Fruit fly (Drosophila melanogaster) whole organism, embryonic: ENCODE measurements around the gene CG5966.

ENCODE experiments used
- Antp ChIP-seq: fragments of 200-800 bp; sonication (Bioruptor generic); optimal IDR thresholded peaks from 3 replicates; lab custom pipeline; 2016; ENCODE audit warnings: missing biosample characterization, missing genetic modification characterization
- Asciz ChIP-seq: fragments of 200-800 bp; sonication (Bioruptor generic); optimal IDR thresholded peaks from 2 replicates; lab custom pipeline; 2017; ENCODE audit warnings: missing biosample characterization, mild to moderate bottlenecking, missing genetic modification characterization, missing genetic modification reagents
- CG10543 ChIP-seq: fragments of 200-800 bp; sonication (Bioruptor generic); optimal IDR thresholded peaks from 3 replicates; lab custom pipeline; 2017; ENCODE audit warnings: missing biosample characterization, mild to moderate bottlenecking, missing genetic modification characterization, moderate library complexity
- CG11398 ChIP-seq: fragments of 200-800 bp; sonication (Bioruptor generic); optimal IDR thresholded peaks from 2 replicates; lab custom pipeline; 2016; ENCODE audit warnings: missing biosample characterization, missing genetic modification characterization
- CG11456 ChIP-seq: fragments of 200-800 bp; sonication (Bioruptor generic); IDR thresholded peaks from 3 replicates; pipeline ENCODE4 v1.3.6; 2022; ENCODE audit warnings: missing biosample characterization, missing genetic modification characterization
- CG12071 ChIP-seq: fragments of 200-800 bp; sonication (Bioruptor generic); optimal IDR thresholded peaks from 3 replicates; lab custom pipeline; 2018; ENCODE audit warnings: missing biosample characterization, mild to moderate bottlenecking, missing genetic modification characterization
- CG12769 ChIP-seq: fragments of 200-800 bp; sonication (Bioruptor generic); optimal IDR thresholded peaks from 2 replicates; lab custom pipeline; 2019; ENCODE audit warnings: missing biosample characterization, mild to moderate bottlenecking, missing genetic modification characterization, moderate library complexity
- CG13287 ChIP-seq: fragments of 200-800 bp; sonication (Bioruptor generic); IDR thresholded peaks from 2 replicates; pipeline ENCODE4 v1.3.6; 2022; ENCODE audit warnings: missing biosample characterization, missing genetic modification characterization; ENCODE audit not compliant: partially characterized antibody
- CG15514 ChIP-seq: fragments of 200-800 bp; sonication (Bioruptor generic); optimal IDR thresholded peaks from 3 replicates; lab custom pipeline; 2017; ENCODE audit warnings: missing biosample characterization, missing genetic modification characterization, mild to moderate bottlenecking, moderate library complexity, missing genetic modification reagents
- CG17361 ChIP-seq: fragments of 200-800 bp; sonication (Bioruptor generic); IDR thresholded peaks from 3 replicates; pipeline ENCODE4 v1.3.6; 2022; ENCODE audit warnings: missing biosample characterization, missing genetic modification characterization
- CG18764 ChIP-seq: fragments of 200-800 bp; sonication (Bioruptor generic); optimal IDR thresholded peaks from 3 replicates; lab custom pipeline; 2016; ENCODE audit warnings: missing biosample characterization, missing genetic modification characterization
- CG2202 ChIP-seq: fragments of 200-800 bp; sonication (Bioruptor generic); optimal IDR thresholded peaks from 2 replicates; lab custom pipeline; 2018; ENCODE audit warnings: missing biosample characterization, mild to moderate bottlenecking, missing genetic modification characterization
- CG2889 ChIP-seq: fragments of 200-800 bp; sonication (Bioruptor generic); IDR thresholded peaks from 3 replicates; pipeline ENCODE4 v1.3.6; 2022; ENCODE audit warnings: missing biosample characterization, missing genetic modification characterization
- CG30020 ChIP-seq: fragments of 200-800 bp; optimal IDR thresholded peaks from 2 replicates; lab custom pipeline; 2019; ENCODE audit warnings: missing biosample characterization, mild to moderate bottlenecking, missing genetic modification characterization, moderate library complexity
- CG31441 ChIP-seq: fragments of 200-800 bp; sonication (Bioruptor generic); IDR thresholded peaks from 2 replicates; pipeline ENCODE4 v1.3.6; 2022; ENCODE audit warnings: missing biosample characterization, missing genetic modification characterization
- CG3838 ChIP-seq: fragments of 200-800 bp; sonication (Bioruptor generic); optimal IDR thresholded peaks from 3 replicates; lab custom pipeline; 2016; ENCODE audit warnings: missing biosample characterization, missing genetic modification characterization
- CG8359 ChIP-seq: fragments of 200-800 bp; sonication (Bioruptor generic); optimal IDR thresholded peaks from 2 replicates; lab custom pipeline; 2017; ENCODE audit warnings: missing biosample characterization, mild to moderate bottlenecking, missing genetic modification characterization, borderline replicate concordance
- CG9437 ChIP-seq: fragments of 200-800 bp; sonication (Bioruptor generic); optimal IDR thresholded peaks from 2 replicates; lab custom pipeline; 2018; ENCODE audit warnings: missing biosample characterization, mild to moderate bottlenecking, missing genetic modification characterization
- CG9932 ChIP-seq: fragments of 200-800 bp; sonication (Bioruptor generic); IDR thresholded peaks from 2 replicates; pipeline ENCODE4 v1.3.6; 2022; ENCODE audit warnings: missing biosample characterization, missing genetic modification characterization
- D ChIP-seq, 2 experiments: fragments of 200-800 bp in 1 of 2; fragments of >200 bp in 1 of 2; sonication (Bioruptor generic) in 1 of 2; optimal IDR thresholded peaks; 2 replicates in 1 of 2; 3 replicates in 1 of 2; lab custom pipeline; 2017; ENCODE audit warnings: mild to moderate bottlenecking in 1 of 2, missing biosample characterization in 1 of 2, missing genetic modification characterization in 1 of 2, missing genetic modification reagents in 1 of 2
- Dfd ChIP-seq, 2 experiments: fragments of >200 bp; optimal IDR thresholded peaks; 2 replicates each; lab custom pipeline; 2017; ENCODE audit warnings: missing biosample characterization in 2 of 2, missing genetic modification characterization in 2 of 2
- Ets97D ChIP-seq: fragments of 200-800 bp; sonication (Bioruptor generic); optimal IDR thresholded peaks from 3 replicates; lab custom pipeline; 2016; ENCODE audit warnings: missing biosample characterization, missing genetic modification characterization
- Hand ChIP-seq: fragments of 200-800 bp; sonication (Bioruptor generic); optimal IDR thresholded peaks from 2 replicates; lab custom pipeline; 2017; ENCODE audit warnings: mild to moderate bottlenecking, missing biosample characterization, missing genetic modification reagents, missing genetic modification characterization
- NK7.1 ChIP-seq: fragments of 200-800 bp; sonication (Bioruptor generic); optimal IDR thresholded peaks from 3 replicates; lab custom pipeline; 2016; ENCODE audit warnings: missing biosample characterization, missing genetic modification characterization
- Neu2 ChIP-seq: fragments of 200-800 bp; sonication (Bioruptor generic); optimal IDR thresholded peaks from 3 replicates; lab custom pipeline; 2016; ENCODE audit warnings: missing biosample characterization, missing genetic modification characterization, borderline replicate concordance
- Nf-YB ChIP-seq: fragments of 200-800 bp; sonication (Bioruptor generic); optimal IDR thresholded peaks from 3 replicates; lab custom pipeline; 2019; ENCODE audit warnings: missing biosample characterization, mild to moderate bottlenecking, missing genetic modification characterization, moderate library complexity
- Stat92E ChIP-seq, 3 experiments: fragments of >200 bp in 2 of 3; fragments of 200-800 bp in 1 of 3; sonication (Bioruptor generic) in 1 of 3; optimal IDR thresholded peaks; 2 replicates each; lab custom pipeline; 2017 to 2019; ENCODE audit warnings: missing biosample characterization in 3 of 3, missing genetic modification characterization in 3 of 3, mild to moderate bottlenecking in 1 of 3, moderate library complexity in 1 of 3
- Tbp ChIP-seq: fragments of >200 bp; optimal IDR thresholded peaks from 2 replicates; lab custom pipeline; 2018; ENCODE audit warnings: missing biosample characterization, missing genetic modification characterization
- al ChIP-seq: fragments of 200-800 bp; sonication (Bioruptor generic); IDR thresholded peaks from 2 replicates; pipeline ENCODE4 v1.3.6; 2022; ENCODE audit warnings: missing biosample characterization, missing genetic modification characterization
- aop ChIP-seq: fragments of 200-800 bp; sonication (Bioruptor generic); IDR thresholded peaks from 2 replicates; pipeline ENCODE4 v1.3.6; 2022; ENCODE audit warnings: missing biosample characterization, missing genetic modification characterization
- ara ChIP-seq: fragments of 200-800 bp; sonication (Bioruptor generic); IDR thresholded peaks from 2 replicates; pipeline ENCODE4 v1.3.6; 2022; ENCODE audit warnings: missing biosample characterization, missing genetic modification characterization
- ato ChIP-seq: fragments of 200-800 bp; sonication (Bioruptor generic); IDR thresholded peaks from 2 replicates; pipeline ENCODE4 v1.3.6; 2022; ENCODE audit warnings: missing biosample characterization, missing genetic modification characterization; ENCODE audit not compliant: partially characterized antibody
- btn ChIP-seq: fragments of 200-800 bp; sonication (Bioruptor generic); optimal IDR thresholded peaks from 2 replicates; lab custom pipeline; 2016; ENCODE audit warnings: missing biosample characterization, missing genetic modification characterization
- chif ChIP-seq, 2 experiments: fragments of 200-800 bp; sonication (Bioruptor generic); optimal IDR thresholded peaks; 3 replicates each; lab custom pipeline; 2016; ENCODE audit warnings: missing biosample characterization in 2 of 2, missing genetic modification characterization in 2 of 2
- corto ChIP-seq: fragments of 200-800 bp; sonication (Bioruptor generic); optimal IDR thresholded peaks from 2 replicates; lab custom pipeline; 2016; ENCODE audit warnings: missing biosample characterization, mild to moderate bottlenecking, missing genetic modification characterization, moderate library complexity
- cwo ChIP-seq: fragments of 200-800 bp; sonication (Bioruptor generic); optimal IDR thresholded peaks from 3 replicates; lab custom pipeline; 2017; ENCODE audit warnings: missing biosample characterization, missing genetic modification characterization, mild to moderate bottlenecking, moderate library complexity, missing genetic modification reagents
- fd102C ChIP-seq: fragments of 200-800 bp; sonication (Bioruptor generic); optimal IDR thresholded peaks from 2 replicates; lab custom pipeline; 2018; ENCODE audit warnings: missing biosample characterization, mild to moderate bottlenecking, missing genetic modification characterization, moderate library complexity
- fd96Cb ChIP-seq: fragments of 200-800 bp; sonication (Bioruptor generic); optimal IDR thresholded peaks from 2 replicates; lab custom pipeline; 2018; ENCODE audit warnings: missing biosample characterization, mild to moderate bottlenecking, missing genetic modification characterization, moderate library complexity
- lilli ChIP-seq: fragments of 200-800 bp; sonication (Bioruptor generic); optimal IDR thresholded peaks from 3 replicates; lab custom pipeline; 2016; ENCODE audit warnings: missing biosample characterization, missing genetic modification characterization
- mirr ChIP-seq: fragments of 200-800 bp; sonication (Bioruptor generic); optimal IDR thresholded peaks from 3 replicates; lab custom pipeline; 2018; ENCODE audit warnings: missing biosample characterization, mild to moderate bottlenecking, missing genetic modification characterization
- schlank ChIP-seq: fragments of 200-800 bp; sonication (Bioruptor generic); optimal IDR thresholded peaks from 2 replicates; lab custom pipeline; 2018; ENCODE audit warnings: missing biosample characterization, mild to moderate bottlenecking, missing genetic modification characterization
- sens ChIP-seq: fragments of 200-800 bp; sonication (Bioruptor generic); peaks from one replicate; lab custom pipeline; 2016; ENCODE audit warnings: missing biosample characterization, missing genetic modification characterization
- slp2 ChIP-seq: fragments of 200-800 bp; sonication (Bioruptor generic); optimal IDR thresholded peaks from 2 replicates; lab custom pipeline; 2016; ENCODE audit warnings: missing biosample characterization, missing genetic modification characterization
- sob ChIP-seq: fragments of 200-800 bp; sonication (Bioruptor generic); IDR thresholded peaks from 2 replicates; pipeline ENCODE4 v1.3.6; 2022; ENCODE audit warnings: missing biosample characterization, missing genetic modification characterization
- stwl ChIP-seq: fragments of 200-800 bp; sonication (Bioruptor generic); optimal IDR thresholded peaks from 3 replicates; lab custom pipeline; 2018; ENCODE audit warnings: missing biosample characterization, mild to moderate bottlenecking, missing genetic modification characterization, moderate library complexity
- tna ChIP-seq: fragments of 200-800 bp; sonication (Bioruptor generic); IDR thresholded peaks from 2 replicates; pipeline ENCODE4 v1.3.6; 2022; ENCODE audit warnings: missing biosample characterization, missing genetic modification characterization; ENCODE audit not compliant: partially characterized antibody
- trem ChIP-seq: fragments of 200-800 bp; optimal IDR thresholded peaks from 3 replicates; lab custom pipeline; 2019; ENCODE audit warnings: missing biosample characterization, mild to moderate bottlenecking, missing genetic modification characterization, moderate library complexity
- trh ChIP-seq: fragments of 200-800 bp; sonication (Bioruptor generic); optimal IDR thresholded peaks from 2 replicates; lab custom pipeline; 2016; ENCODE audit warnings: missing biosample characterization, missing genetic modification characterization
- unc-4 ChIP-seq: fragments of 200-800 bp; sonication (Bioruptor generic); IDR thresholded peaks from 2 replicates; pipeline ENCODE4 v1.3.6; 2022; ENCODE audit warnings: missing biosample characterization, missing genetic modification characterization; ENCODE audit not compliant: partially characterized antibody
- wek ChIP-seq: fragments of 200-800 bp; sonication (Bioruptor generic); optimal IDR thresholded peaks from 3 replicates; lab custom pipeline; 2018; ENCODE audit warnings: missing biosample characterization, mild to moderate bottlenecking, missing genetic modification characterization, moderate library complexity

CG5966 gene

dm6 chrX:5989368-5989767, 777 bp downstream of the CG5966 start (continued):
- TF ChIP-seq CG12769 (tag; lab: Kevin White, UChicago) = peak; percentile 18
- no peak for TF ChIP-seq NK7.1 (GFP tag; lab: Kevin White, UChicago)
- no peak for TF ChIP-seq ato
- TF ChIP-seq CG2202 (tag; lab: Kevin White, UChicago) = no peak
- TF ChIP-seq al (GFP tag; lab: Robert Waterston, UW) = no peak
- TF ChIP-seq CG8359 (GFP tag; lab: Kevin White, UChicago) = no peak
- peak; percentile 41 for TF ChIP-seq Asciz (GFP tag; lab: Kevin White, UChicago)
- TF ChIP-seq corto (GFP tag; lab: Kevin White, UChicago) = no peak
- no peak for TF ChIP-seq btn
- peak; percentile 61; the same call in 1 of the 2 replicates for TF ChIP-seq ara (GFP tag; lab: Robert Waterston, UW)
- no peak for TF ChIP-seq CG2889
- TF ChIP-seq CG15514 = no peak
- no peak for TF ChIP-seq Ets97D
- no peak for TF ChIP-seq CG9932 (GFP tag; lab: Robert Waterston, UW)
- no peak for TF ChIP-seq stwl (tag; lab: Kevin White, UChicago)
- TF ChIP-seq fd96Cb (tag; lab: Kevin White, UChicago) = peak; percentile 42
- TF ChIP-seq Neu2 = no peak
- TF ChIP-seq CG31441 (GFP tag; lab: Robert Waterston, UW) = peak; percentile 67
- TF ChIP-seq CG13287 (GFP tag; lab: Robert Waterston, UW) = no peak
- TF ChIP-seq lilli (GFP tag; lab: Kevin White, UChicago) = peak; percentile 28
- no peak for TF ChIP-seq CG12071 (GFP tag; lab: Kevin White, UChicago)
- TF ChIP-seq Antp = no peak
- no peak for TF ChIP-seq Hand (GFP tag; lab: Kevin White, UChicago)
- no peak for TF ChIP-seq mirr
- TF ChIP-seq Dfd (GFP tag; optimal IDR thresholded peaks at IDR 0.05; lab: Kevin White, UChicago) = no peak
- TF ChIP-seq CG18764 = no peak
- no peak for TF ChIP-seq CG9437 (GFP tag; lab: Kevin White, UChicago)
- TF ChIP-seq CG3838 (GFP tag; lab: Kevin White, UChicago) = no peak
- no peak for TF ChIP-seq tna (GFP tag; lab: Robert Waterston, UW)
- no peak for TF ChIP-seq slp2
- TF ChIP-seq chif (GFP tag; optimal IDR thresholded peaks at IDR 0.05; lab: Kevin White, UChicago) = peak; percentile 2 to 11
- TF ChIP-seq cwo (GFP tag; lab: Kevin White, UChicago) = no peak
- TF ChIP-seq trh (GFP tag; lab: Kevin White, UChicago) = no peak
- no peak for TF ChIP-seq unc-4
- TF ChIP-seq wek (GFP tag; lab: Kevin White, UChicago) = no peak
- no peak for TF ChIP-seq CG30020 (tag; lab: Kevin White, UChicago)
- no peak for TF ChIP-seq CG10543
- TF ChIP-seq Nf-YB = no peak
- no peak for TF ChIP-seq CG11456 (GFP tag; lab: Robert Waterston, UW)
- no peak for TF ChIP-seq schlank (tag; lab: Kevin White, UChicago)
- peak; percentile 51; the same call in 1 of the 3 replicates for TF ChIP-seq CG17361
- 0 out of 2 replicates have a peak, but pooled peaks have one; percentile 9 for TF ChIP-seq sob (GFP tag; lab: Robert Waterston, UW)
- no peak for TF ChIP-seq trem (tag; lab: Kevin White, UChicago)
- TF ChIP-seq Tbp (GFP tag; lab: Kevin White, UChicago) = no peak
- no peak for TF ChIP-seq Stat92E (GFP tag; optimal IDR thresholded peaks at IDR 0.05; lab: Kevin White, UChicago)
- TF ChIP-seq CG11398 (GFP tag; lab: Kevin White, UChicago) = no peak
- TF ChIP-seq aop (GFP tag; lab: Robert Waterston, UW) = no peak
- TF ChIP-seq fd102C (GFP tag; lab: Kevin White, UChicago) = no peak
- TF ChIP-seq sens (GFP tag; lab: Kevin White, UChicago) = peak; percentile 75
- no peak for TF ChIP-seq D (optimal IDR thresholded peaks at IDR 0.05; lab: Kevin White, UChicago)
- TF ChIP-seq D (GFP tag; optimal IDR thresholded peaks at IDR 0.05; lab: Kevin White, UChicago) = no peak
